Fruit fly (Drosophila melanogaster): ENCODE results near the gene caz.

- no peak for TF ChIP-seq CG8478 (optimal IDR thresholded peaks at IDR 0.05)
- no peak for TF ChIP-seq CTCF (optimal IDR thresholded peaks at IDR 0.05)
Measured at dm6 chrX:16288492-16288964, at the start of gene caz, which contains the start of gene CG32576.

Measured in S2 (cell line).